Worm (Caenorhabditis elegans) whole organism, young adult: Measurements from ENCODE around the gene dhs-24.

Source experiments
- aptf-2 ChIP-seq: fragments of 200-800 bp; sonication (Bioruptor generic); conservative IDR thresholded peaks from 2 replicates; pipeline ENCODE4 v1.3.6; 2022; ENCODE audit warnings: missing genetic modification reagents, missing genetic modification characterization, missing compliant biosample characterization
- bed-1 ChIP-seq: fragments of 200-800 bp; sonication (Bioruptor generic); IDR thresholded peaks from 2 replicates; pipeline ENCODE4 v1.3.6; 2022; ENCODE audit warnings: missing genetic modification reagents, missing genetic modification characterization, missing compliant biosample characterization
- ceh-91 ChIP-seq: fragments of 200-800 bp; sonication (Bioruptor generic); IDR thresholded peaks from 2 replicates; pipeline ENCODE4 v1.3.6; 2022; ENCODE audit warnings: missing genetic modification reagents, missing genetic modification characterization, missing compliant biosample characterization
- chd-7 ChIP-seq: sonication (generic microtip); optimal IDR thresholded peaks from 2 replicates; lab custom pipeline; 2016; ENCODE audit warnings: mild to moderate bottlenecking, missing genetic modification characterization, moderate library complexity, missing compliant biosample characterization
- dpl-1 ChIP-seq: fragments of 150-350 bp; optimal IDR thresholded peaks from 2 replicates; lab custom pipeline; 2014; ENCODE audit warnings: missing biosample characterization, missing genetic modification reagents, missing genetic modification characterization
- hlh-12 ChIP-seq: sonication (generic microtip); optimal IDR thresholded peaks from 2 replicates; lab custom pipeline; 2016; ENCODE audit warnings: missing genetic modification characterization, missing compliant biosample characterization
- let-526 ChIP-seq: fragments of 200-800 bp; sonication (Bioruptor generic); IDR thresholded peaks from 2 replicates; pipeline ENCODE4 v1.3.6; 2022; ENCODE audit warnings: missing genetic modification reagents, missing genetic modification characterization, missing compliant biosample characterization
- nfyb-1 ChIP-seq: fragments of 200-800 bp; sonication (Bioruptor generic); IDR thresholded peaks from 2 replicates; pipeline ENCODE4 v1.3.6; 2022; ENCODE audit warnings: missing genetic modification reagents, missing genetic modification characterization, missing compliant biosample characterization

ce11 chrV:19936945-19937344 is 9.5 kb downstream of the dhs-24 start:
- TF ChIP-seq ceh-91 (GFP tag; lab: Robert Waterston, UW) = no peak
- no peak for TF ChIP-seq aptf-2
- no peak for TF ChIP-seq nfyb-1 (GFP tag; lab: Robert Waterston, UW)
- no peak for TF ChIP-seq bed-1
- no peak for TF ChIP-seq chd-7 (tag; lab: Kevin White, UChicago)
- TF ChIP-seq let-526 = no peak
- TF ChIP-seq dpl-1 (GFP tag; lab: Kevin White, UChicago) = no peak
- no peak for TF ChIP-seq hlh-12
